Fruit fly (Drosophila melanogaster) Kc167 (cell line): Measurements from ENCODE around the gene ebi.

ENCODE experiments used
- Myc ChIP-seq: fragments of >200 bp; optimal IDR thresholded peaks from 2 replicates; lab custom pipeline; 2017; ENCODE audit warnings: missing external identifiers
- Sin3A ChIP-seq: fragments of >200 bp; optimal IDR thresholded peaks from 2 replicates; lab custom pipeline; 2018; ENCODE audit warnings: missing external identifiers
- h ChIP-seq: fragments of >200 bp; optimal IDR thresholded peaks from 3 replicates; lab custom pipeline; 2018; ENCODE audit warnings: missing external identifiers
- insv ChIP-seq: fragments of >200 bp; optimal IDR thresholded peaks from 3 replicates; lab custom pipeline; 2018; ENCODE audit warnings: missing external identifiers
- psq ChIP-seq: fragments of >200 bp; optimal IDR thresholded peaks from 2 replicates; lab custom pipeline; 2017; ENCODE audit warnings: missing external identifiers
- ttk ChIP-seq: sonication (Bioruptor generic); optimal IDR thresholded peaks from 2 replicates; lab custom pipeline; 2017; ENCODE audit warnings: missing external identifiers

DNA sequence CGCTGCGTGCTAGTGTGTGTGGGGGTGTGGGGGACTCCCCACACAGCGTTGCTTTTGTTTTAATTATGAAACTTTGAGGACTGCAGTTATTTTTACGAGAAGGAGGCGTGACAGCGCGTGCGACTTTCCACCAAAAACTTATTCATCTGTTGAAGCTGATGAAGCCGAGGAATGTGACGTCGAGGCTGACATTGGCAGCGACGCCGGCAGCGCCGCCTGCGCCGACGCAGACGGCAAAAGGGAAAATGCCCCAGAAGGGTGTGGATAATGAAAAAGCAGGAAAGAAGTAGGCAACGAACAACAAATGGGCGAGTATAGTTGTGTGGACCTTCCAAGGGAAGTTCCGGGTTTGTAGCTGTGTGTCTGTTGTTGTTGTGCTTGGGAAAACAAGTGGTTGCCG lies 52.8 kb downstream of the ebi start:
- TF ChIP-seq Myc (lab: Kevin White, UChicago) (no peak), ttk (lab: Kevin White, UChicago) (no peak), Sin3A (lab: Kevin White, UChicago) (no peak), h (lab: Kevin White, UChicago) (no peak), psq (no peak), insv (lab: Kevin White, UChicago) (no peak)
